Fruit fly (Drosophila melanogaster) whole organism, embryonic: ENCODE measurements around the gene RAF2.
A peak's percentile ranks its signal among the peaks of the same experiment; 100 is the strongest.

ENCODE experiments used
- Atf3 ChIP-seq: fragments of 200-800 bp; sonication (Bioruptor generic); optimal IDR thresholded peaks from 3 replicates; lab custom pipeline; 2016; ENCODE audit warnings: missing biosample characterization, missing genetic modification characterization
- Atf6 ChIP-seq: fragments of 200-800 bp; sonication (Bioruptor generic); IDR thresholded peaks from 2 replicates; pipeline ENCODE4 v1.3.6; 2022; ENCODE audit warnings: missing biosample characterization, missing genetic modification characterization
- CG11247 ChIP-seq: fragments of 200-800 bp; sonication (Bioruptor generic); IDR thresholded peaks from 2 replicates; pipeline ENCODE4 v1.3.6; 2022; ENCODE audit warnings: missing biosample characterization, missing genetic modification characterization
- CG11456 ChIP-seq: fragments of 200-800 bp; sonication (Bioruptor generic); IDR thresholded peaks from 3 replicates; pipeline ENCODE4 v1.3.6; 2022; ENCODE audit warnings: missing biosample characterization, missing genetic modification characterization
- CG11504 ChIP-seq: fragments of 200-800 bp; sonication (Bioruptor generic); optimal IDR thresholded peaks from 3 replicates; lab custom pipeline; 2019; ENCODE audit warnings: missing biosample characterization, mild to moderate bottlenecking, missing genetic modification characterization, moderate library complexity
- CG12071 ChIP-seq: fragments of 200-800 bp; sonication (Bioruptor generic); optimal IDR thresholded peaks from 3 replicates; lab custom pipeline; 2018; ENCODE audit warnings: missing biosample characterization, mild to moderate bottlenecking, missing genetic modification characterization
- CG13624 ChIP-seq: fragments of 200-800 bp; sonication (Bioruptor generic); optimal IDR thresholded peaks from 2 replicates; lab custom pipeline; 2016; ENCODE audit warnings: missing biosample characterization, missing genetic modification characterization
- CG13775 ChIP-seq: fragments of 200-800 bp; sonication (Bioruptor generic); optimal IDR thresholded peaks from 3 replicates; lab custom pipeline; 2017; ENCODE audit warnings: missing biosample characterization, mild to moderate bottlenecking, missing genetic modification characterization
- CG13894 ChIP-seq: fragments of 200-800 bp; sonication (Bioruptor generic); optimal IDR thresholded peaks from 3 replicates; lab custom pipeline; 2018; ENCODE audit warnings: missing biosample characterization, mild to moderate bottlenecking, missing genetic modification characterization, moderate library complexity
- CG14965 ChIP-seq: fragments of 200-800 bp; sonication (Bioruptor generic); optimal IDR thresholded peaks from 2 replicates; lab custom pipeline; 2016; ENCODE audit warnings: missing biosample characterization, missing genetic modification characterization, borderline replicate concordance
- CG15269 ChIP-seq: fragments of 200-800 bp; sonication (Bioruptor generic); optimal IDR thresholded peaks from 2 replicates; lab custom pipeline; 2018; ENCODE audit warnings: missing biosample characterization, mild to moderate bottlenecking, missing genetic modification characterization, moderate library complexity
- CG1602 ChIP-seq: fragments of 200-800 bp; sonication (Bioruptor generic); optimal IDR thresholded peaks from 3 replicates; lab custom pipeline; 2016; ENCODE audit warnings: missing biosample characterization, missing genetic modification characterization
- CG16815 ChIP-seq: fragments of 200-800 bp; sonication (Bioruptor generic); optimal IDR thresholded peaks from 3 replicates; lab custom pipeline; 2017; ENCODE audit warnings: missing biosample characterization, mild to moderate bottlenecking, missing genetic modification characterization
- CG17568 ChIP-seq: fragments of 200-800 bp; sonication (Bioruptor generic); optimal IDR thresholded peaks from 2 replicates; lab custom pipeline; 2018; ENCODE audit warnings: missing biosample characterization, mild to moderate bottlenecking, missing genetic modification characterization, moderate library complexity
- CG1832 ChIP-seq: fragments of 200-800 bp; sonication (Bioruptor generic); optimal IDR thresholded peaks from 2 replicates; lab custom pipeline; 2017; ENCODE audit warnings: missing biosample characterization, mild to moderate bottlenecking, missing genetic modification characterization, inconsistent platforms
- CG2202 ChIP-seq: fragments of 200-800 bp; sonication (Bioruptor generic); optimal IDR thresholded peaks from 2 replicates; lab custom pipeline; 2018; ENCODE audit warnings: missing biosample characterization, mild to moderate bottlenecking, missing genetic modification characterization
- CG30403 ChIP-seq: fragments of 200-800 bp; sonication (Bioruptor generic); optimal IDR thresholded peaks from 3 replicates; lab custom pipeline; 2016; ENCODE audit warnings: missing biosample characterization, missing genetic modification characterization
- CG3407 ChIP-seq: fragments of 200-800 bp; sonication (Bioruptor generic); optimal IDR thresholded peaks from 2 replicates; lab custom pipeline; 2018; ENCODE audit warnings: missing biosample characterization, mild to moderate bottlenecking, missing genetic modification characterization
- CG3838 ChIP-seq: fragments of 200-800 bp; sonication (Bioruptor generic); optimal IDR thresholded peaks from 3 replicates; lab custom pipeline; 2016; ENCODE audit warnings: missing biosample characterization, missing genetic modification characterization
- CG5180 ChIP-seq: fragments of 200-800 bp; sonication (Bioruptor generic); optimal IDR thresholded peaks from 3 replicates; lab custom pipeline; 2017; ENCODE audit warnings: missing biosample characterization, missing genetic modification characterization, mild to moderate bottlenecking, moderate library complexity, missing genetic modification reagents
- CG6175 ChIP-seq: fragments of 200-800 bp; sonication (Bioruptor generic); IDR thresholded peaks from 3 replicates; pipeline ENCODE4 v1.3.6; 2022; ENCODE audit warnings: missing biosample characterization, missing genetic modification characterization
- CG7271 ChIP-seq: fragments of 200-800 bp; sonication (Bioruptor generic); optimal IDR thresholded peaks from 2 replicates; lab custom pipeline; 2018; ENCODE audit warnings: missing biosample characterization, mild to moderate bottlenecking, missing genetic modification characterization, moderate library complexity
- CG7963 ChIP-seq: fragments of 200-800 bp; sonication (Bioruptor generic); IDR thresholded peaks from 3 replicates; pipeline ENCODE4 v1.3.6; 2022; ENCODE audit warnings: missing biosample characterization, missing genetic modification characterization; ENCODE audit not compliant: partially characterized antibody
- CG9215 ChIP-seq: fragments of 200-800 bp; sonication (Bioruptor generic); IDR thresholded peaks from 2 replicates; pipeline ENCODE4 v1.3.6; 2022; ENCODE audit warnings: missing biosample characterization, missing genetic modification characterization
- CHES-1-like ChIP-seq: fragments of 200-800 bp; sonication (Bioruptor generic); optimal IDR thresholded peaks from 2 replicates; lab custom pipeline; 2016; ENCODE audit warnings: missing biosample characterization, missing genetic modification characterization
- D19B ChIP-seq: fragments of 200-800 bp; sonication (Bioruptor generic); optimal IDR thresholded peaks from 2 replicates; lab custom pipeline; 2017; ENCODE audit warnings: missing biosample characterization, mild to moderate bottlenecking, missing genetic modification characterization
- Deaf1 ChIP-seq: fragments of 200-800 bp; optimal IDR thresholded peaks from 3 replicates; lab custom pipeline; 2019; ENCODE audit warnings: missing biosample characterization, mild to moderate bottlenecking, missing genetic modification characterization, moderate library complexity
- Dfd ChIP-seq, 2 experiments: fragments of >200 bp; optimal IDR thresholded peaks; 2 replicates each; lab custom pipeline; 2017; ENCODE audit warnings: missing biosample characterization in 2 of 2, missing genetic modification characterization in 2 of 2
- Dll ChIP-seq: fragments of 200-800 bp; sonication (Bioruptor generic); IDR thresholded peaks from 4 replicates; pipeline ENCODE4 v1.3.6; 2022; ENCODE audit warnings: missing biosample characterization, missing genetic modification characterization; ENCODE audit not compliant: partially characterized antibody
- HmgZ ChIP-seq: fragments of 200-800 bp; sonication (Bioruptor generic); optimal IDR thresholded peaks from 2 replicates; lab custom pipeline; 2018; ENCODE audit warnings: missing biosample characterization, mild to moderate bottlenecking, missing genetic modification characterization
- NC2β ChIP-seq: fragments of 200-800 bp; sonication (Bioruptor generic); optimal IDR thresholded peaks from 2 replicates; lab custom pipeline; 2016; ENCODE audit warnings: missing biosample characterization, missing genetic modification characterization
- NFAT ChIP-seq: fragments of 200-800 bp; sonication (Bioruptor generic); IDR thresholded peaks from 2 replicates; pipeline ENCODE4 v1.3.6; 2022; ENCODE audit warnings: missing biosample characterization, missing genetic modification characterization
- Ptx1 ChIP-seq: fragments of 200-800 bp; sonication (Bioruptor generic); IDR thresholded peaks from 2 replicates; pipeline ENCODE4 v1.3.6; 2022; ENCODE audit warnings: missing biosample characterization, missing genetic modification characterization
- TFAM ChIP-seq: fragments of 200-800 bp; sonication (Bioruptor generic); optimal IDR thresholded peaks from 2 replicates; lab custom pipeline; 2017; ENCODE audit warnings: missing biosample characterization, missing genetic modification characterization, inconsistent platforms
- Taf1 ChIP-seq: fragments of 200-800 bp; sonication (Bioruptor generic); IDR thresholded peaks from 2 replicates; pipeline ENCODE4 v1.3.6; 2022; ENCODE audit warnings: missing biosample characterization, missing genetic modification characterization
- ara ChIP-seq: fragments of 200-800 bp; sonication (Bioruptor generic); IDR thresholded peaks from 2 replicates; pipeline ENCODE4 v1.3.6; 2022; ENCODE audit warnings: missing biosample characterization, missing genetic modification characterization
- ewg ChIP-seq: fragments of 200-800 bp; sonication (Bioruptor generic); optimal IDR thresholded peaks from 3 replicates; lab custom pipeline; 2017; ENCODE audit warnings: mild to moderate bottlenecking, missing biosample characterization, missing genetic modification reagents, missing genetic modification characterization
- ftz-f1 ChIP-seq: fragments of 200-800 bp; sonication (Bioruptor generic); optimal IDR thresholded peaks from 2 replicates; lab custom pipeline; 2016; ENCODE audit warnings: missing biosample characterization, missing genetic modification characterization
- hbn ChIP-seq: fragments of 200-800 bp; sonication (Bioruptor generic); IDR thresholded peaks from 2 replicates; pipeline ENCODE4 v1.3.6; 2022; ENCODE audit warnings: missing biosample characterization, missing genetic modification characterization; ENCODE audit not compliant: partially characterized antibody
- hkb ChIP-seq, 2 experiments: fragments of 200-800 bp in 1 of 2; fragments of >200 bp in 1 of 2; sonication (Bioruptor generic) in 1 of 2; IDR thresholded peaks in 1 of 2; optimal IDR thresholded peaks in 1 of 2; 2 replicates each; pipeline versions ENCODE4 v1.3.6 to Lab custom; 2017 to 2022; ENCODE audit warnings: missing biosample characterization in 1 of 2, missing genetic modification characterization in 1 of 2
- knrl ChIP-seq: fragments of 200-800 bp; sonication (Bioruptor generic); IDR thresholded peaks from 3 replicates; pipeline ENCODE4 v1.3.6; 2022; ENCODE audit warnings: missing biosample characterization, missing genetic modification characterization; ENCODE audit not compliant: partially characterized antibody
- lab ChIP-seq: fragments of 200-800 bp; sonication (Bioruptor generic); optimal IDR thresholded peaks from 3 replicates; lab custom pipeline; 2017; ENCODE audit warnings: missing biosample characterization, missing genetic modification characterization, mild to moderate bottlenecking, moderate library complexity, missing genetic modification reagents
- pros ChIP-seq: fragments of 200-800 bp; sonication (Bioruptor generic); optimal IDR thresholded peaks from 3 replicates; lab custom pipeline; 2019; ENCODE audit warnings: missing biosample characterization, mild to moderate bottlenecking, missing genetic modification characterization, moderate library complexity
- pzg ChIP-seq: fragments of 200-800 bp; sonication (Bioruptor generic); optimal IDR thresholded peaks from 3 replicates; lab custom pipeline; 2018; ENCODE audit warnings: missing biosample characterization, mild to moderate bottlenecking, missing genetic modification characterization, moderate library complexity
- row ChIP-seq: fragments of 200-800 bp; sonication (Bioruptor generic); IDR thresholded peaks from 3 replicates; pipeline ENCODE4 v1.3.6; 2022; ENCODE audit warnings: missing biosample characterization, missing genetic modification characterization
- sd ChIP-seq: fragments of 200-800 bp; sonication (Bioruptor generic); optimal IDR thresholded peaks from 3 replicates; lab custom pipeline; 2018; ENCODE audit warnings: missing biosample characterization, mild to moderate bottlenecking, missing genetic modification characterization, moderate library complexity
- seq ChIP-seq: fragments of 200-800 bp; sonication (Bioruptor generic); IDR thresholded peaks from 2 replicates; pipeline ENCODE4 v1.3.6; 2022; ENCODE audit warnings: missing biosample characterization, missing genetic modification characterization
- sug ChIP-seq: fragments of 200-800 bp; optimal IDR thresholded peaks from 2 replicates; lab custom pipeline; 2019; ENCODE audit warnings: missing biosample characterization, mild to moderate bottlenecking, missing genetic modification characterization, moderate library complexity
- trem ChIP-seq: fragments of 200-800 bp; optimal IDR thresholded peaks from 3 replicates; lab custom pipeline; 2019; ENCODE audit warnings: missing biosample characterization, mild to moderate bottlenecking, missing genetic modification characterization, moderate library complexity
- z ChIP-seq: fragments of 200-800 bp; sonication (Bioruptor generic); IDR thresholded peaks from 3 replicates; pipeline ENCODE4 v1.3.6; 2022; ENCODE audit warnings: missing biosample characterization, missing genetic modification characterization

RAF2 gene

DNA sequence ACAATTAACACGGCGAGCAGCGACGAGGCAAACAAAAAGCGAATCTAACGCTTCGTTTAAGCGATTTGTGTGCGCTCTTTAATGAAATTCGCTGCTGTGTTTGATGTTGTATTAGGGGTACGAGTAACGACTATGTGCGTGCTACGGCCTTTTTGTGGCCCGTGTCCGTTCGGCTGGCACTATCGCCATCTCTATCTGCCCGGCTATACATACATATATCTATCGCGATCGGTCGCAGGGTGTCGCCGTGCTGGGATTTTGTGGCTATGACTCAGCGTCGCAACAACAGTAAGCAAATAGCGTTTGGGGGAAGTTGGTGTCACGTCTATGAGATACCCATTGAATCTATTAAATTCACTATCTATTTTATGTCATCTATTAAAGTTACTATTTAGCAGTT, 7.6 kb downstream of the RAF2 start (continued):
- TF ChIP-seq CG5180 (GFP tag; lab: Kevin White, UChicago) (peak; percentile 54), CG13775 (GFP tag; lab: Kevin White, UChicago) (no peak), CG11456 (GFP tag; lab: Robert Waterston, UW) (no peak), NC2β (GFP tag; lab: Kevin White, UChicago) (no peak), ftz-f1 (GFP tag; lab: Kevin White, UChicago) (no peak), trem (tag; lab: Kevin White, UChicago) (no peak), D19B (GFP tag; lab: Kevin White, UChicago) (no peak), hbn (no peak), CG12071 (GFP tag; lab: Kevin White, UChicago) (no peak), Atf6 (GFP tag; lab: Robert Waterston, UW) (no peak), CG2202 (tag; lab: Kevin White, UChicago) (no peak), CG11247 (GFP tag; lab: Robert Waterston, UW) (no peak), TFAM (no peak), NFAT (GFP tag; lab: Robert Waterston, UW) (0 out of 2 replicates have a peak, but pooled peaks have one; percentile 4), CG30403 (no peak), ewg (GFP tag; lab: Kevin White, UChicago) (no peak), Taf1 (GFP tag; lab: Robert Waterston, UW) (no peak), Dfd (GFP tag; optimal IDR thresholded peaks at IDR 0.05; lab: Kevin White, UChicago) (no peak), sd (no peak), knrl (GFP tag; lab: Robert Waterston, UW) (no peak), CG11504 (tag; lab: Kevin White, UChicago) (no peak), CG3838 (no peak), pros (GFP tag; lab: Kevin White, UChicago) (no peak), CG16815 (GFP tag; lab: Kevin White, UChicago) (no peak), CG1832 (peak; percentile 24), lab (GFP tag; lab: Kevin White, UChicago) (peak; percentile 22), seq (no peak), CG6175 (GFP tag; lab: Robert Waterston, UW) (peak; percentile 81; the same call in 2 of the 3 replicates), CG7271 (no peak), Dll (GFP tag; lab: Robert Waterston, UW) (no peak), CG15269 (no peak), CHES-1-like (GFP tag; lab: Kevin White, UChicago) (no peak), Atf3 (GFP tag; lab: Kevin White, UChicago) (no peak), CG14965 (GFP tag; lab: Kevin White, UChicago) (no peak), Deaf1 (peak; percentile 66), HmgZ (tag; lab: Kevin White, UChicago) (no peak), ara (GFP tag; lab: Robert Waterston, UW) (no peak), pzg (no peak), hkb (optimal IDR thresholded peaks at IDR 0.05; lab: Kevin White, UChicago) (no peak), hkb (GFP tag; IDR thresholded peaks at IDR 0.05; lab: Robert Waterston, UW) (0 out of 2 replicates have a peak, but pooled peaks have one; percentile 8), sug (tag; lab: Kevin White, UChicago) (peak; percentile 5), row (GFP tag; lab: Robert Waterston, UW) (peak; percentile 43; the same call in 2 of the 3 replicates), CG7963 (GFP tag; lab: Robert Waterston, UW) (no peak), CG1602 (GFP tag; lab: Kevin White, UChicago) (no peak), Ptx1 (GFP tag; lab: Robert Waterston, UW) (no peak), z (GFP tag; lab: Robert Waterston, UW) (no peak), CG3407 (GFP tag; lab: Kevin White, UChicago) (no peak), CG9215 (GFP tag; lab: Robert Waterston, UW) (no peak), CG13624 (GFP tag; lab: Kevin White, UChicago) (no peak), CG17568 (no peak), CG13894 (tag; lab: Kevin White, UChicago) (no peak)
